Worm (Caenorhabditis elegans) whole organism, L4/young adult: ENCODE data around the gene arp-6.
A peak's percentile ranks its signal among the peaks of the same experiment; 100 is the strongest.

ENCODE experiments used
- W03F9.2 ChIP-seq: fragments of 150-350 bp; optimal IDR thresholded peaks from 2 replicates; lab custom pipeline; 2014; ENCODE audit warnings: missing biosample characterization, missing genetic modification characterization
- dao-5 ChIP-seq: sonication (generic microtip); optimal IDR thresholded peaks from 2 replicates; lab custom pipeline; 2016; ENCODE audit warnings: missing genotype, missing genetic modification characterization, moderate library complexity, missing compliant biosample characterization
- him-1 ChIP-seq: sonication (generic microtip); optimal IDR thresholded peaks from 2 replicates; lab custom pipeline; 2016; ENCODE audit warnings: missing genotype, missing genetic modification reagents, missing genetic modification characterization, missing compliant biosample characterization

Gene arp-6

ce11 chrII:8022461-8022860, 14.7 kb downstream of the arp-6 start, which contains the start of gene hda-2:
TSS of gene hda-2 (minus strand) at chrII:8022561.
- no peak for TF ChIP-seq W03F9.2 (tag; lab: Kevin White, UChicago)
- TF ChIP-seq dao-5 (tag; lab: Kevin White, UChicago) = no peak
- TF ChIP-seq him-1 (tag; lab: Kevin White, UChicago) = no peak

ce11 chrII:8020580-8021044, 16.5 kb downstream of the arp-6 start:
- TF ChIP-seq W03F9.2 (tag; lab: Kevin White, UChicago) = no peak
- no peak for TF ChIP-seq dao-5 (tag; lab: Kevin White, UChicago)
- TF ChIP-seq him-1 (tag; lab: Kevin White, UChicago) = no peak

ce11 chrII:8017380-8017779, 19.8 kb downstream of the arp-6 start, which contains the start of gene zyg-11:
TSS of gene zyg-11 (plus strand) at chrII:8017680.
- TF ChIP-seq W03F9.2 (tag; lab: Kevin White, UChicago) = no peak
- TF ChIP-seq dao-5 (tag; lab: Kevin White, UChicago) = no peak
- TF ChIP-seq him-1 (tag; lab: Kevin White, UChicago) = no peak

- TF ChIP-seq dao-5 (tag; lab: Kevin White, UChicago) (peak; percentile 37), W03F9.2 (tag; lab: Kevin White, UChicago) (peak; percentile 34), him-1 (tag; lab: Kevin White, UChicago) (no peak)
Measured at ce11 chrII:8016761-8017160, 20.4 kb downstream of the arp-6 start.

ce11 chrII:8016167-8016566, 21.0 kb downstream of the arp-6 start:
- TF ChIP-seq W03F9.2 (tag; lab: Kevin White, UChicago) = peak; percentile 58
- no peak for TF ChIP-seq him-1 (tag; lab: Kevin White, UChicago)

- TF ChIP-seq him-1 (tag; lab: Kevin White, UChicago) (no peak), W03F9.2 (tag; lab: Kevin White, UChicago) (peak; percentile 29), dao-5 (tag; lab: Kevin White, UChicago) (no peak)
Measured at ce11 chrII:8015483-8015938, 21.6 kb downstream of the arp-6 start.

- no peak for TF ChIP-seq W03F9.2 (tag; lab: Kevin White, UChicago)
- no peak for TF ChIP-seq dao-5 (tag; lab: Kevin White, UChicago)
- no peak for TF ChIP-seq him-1 (tag; lab: Kevin White, UChicago)
Measured at ce11 chrII:8012071-8013031, 24.8 kb downstream of the arp-6 start, which contains the start of gene DH11.2. TSS of gene DH11.2 (plus strand) at chrII:8012816.

ce11 chrII:8008334-8008733, 28.8 kb downstream of the arp-6 start, which contains the start of gene glna-2:
TSS of gene glna-2 (plus strand) at chrII:8008634.
- TF ChIP-seq him-1 (tag; lab: Kevin White, UChicago) (no peak), dao-5 (tag; lab: Kevin White, UChicago) (no peak), W03F9.2 (tag; lab: Kevin White, UChicago) (no peak)

- no peak for TF ChIP-seq W03F9.2 (tag; lab: Kevin White, UChicago)
- no peak for TF ChIP-seq dao-5 (tag; lab: Kevin White, UChicago)
- no peak for TF ChIP-seq him-1 (tag; lab: Kevin White, UChicago)
Measured at ce11 chrII:8006962-8007361, 30.2 kb downstream of the arp-6 start.

ce11 chrII:8004752-8005151, 32.4 kb downstream of the arp-6 start:
- TF ChIP-seq dao-5 (tag; lab: Kevin White, UChicago) (no peak), W03F9.2 (tag; lab: Kevin White, UChicago) (no peak), him-1 (tag; lab: Kevin White, UChicago) (no peak)

- no peak for TF ChIP-seq him-1 (tag; lab: Kevin White, UChicago)
- no peak for TF ChIP-seq dao-5 (tag; lab: Kevin White, UChicago)
- TF ChIP-seq W03F9.2 (tag; lab: Kevin White, UChicago) = no peak
Measured at ce11 chrII:8004157-8004556, 33.0 kb downstream of the arp-6 start, which contains the start of gene pgp-11. TSS of gene pgp-11 (minus strand) at chrII:8004257.

ce11 chrII:8001428-8001827, 35.7 kb downstream of the arp-6 start:
- TF ChIP-seq him-1 (tag; lab: Kevin White, UChicago) (no peak), dao-5 (tag; lab: Kevin White, UChicago) (no peak), W03F9.2 (tag; lab: Kevin White, UChicago) (no peak)

ce11 chrII:7991279-7991678, 45.9 kb downstream of the arp-6 start:
- no peak for TF ChIP-seq dao-5 (tag; lab: Kevin White, UChicago)
